Fruit fly (Drosophila melanogaster) whole organism, embryonic: ENCODE results near the gene vih.

Experiments used
- CG2120 ChIP-seq: fragments of 200-800 bp; sonication (Bioruptor generic); optimal IDR thresholded peaks from 3 replicates; lab custom pipeline; 2016; ENCODE audit warnings: missing biosample characterization, missing genetic modification characterization
- CG4282 ChIP-seq: fragments of 200-800 bp; sonication (Bioruptor generic); optimal IDR thresholded peaks from 2 replicates; lab custom pipeline; 2016; ENCODE audit warnings: missing biosample characterization, missing genetic modification characterization
- CG6272 ChIP-seq: fragments of 200-800 bp; sonication (Bioruptor generic); IDR thresholded peaks from 2 replicates; pipeline ENCODE4 v1.3.6; 2022; ENCODE audit warnings: missing biosample characterization, missing genetic modification characterization
- CG9932 ChIP-seq: fragments of 200-800 bp; sonication (Bioruptor generic); IDR thresholded peaks from 2 replicates; pipeline ENCODE4 v1.3.6; 2022; ENCODE audit warnings: missing biosample characterization, missing genetic modification characterization
- Dll ChIP-seq: fragments of 200-800 bp; sonication (Bioruptor generic); IDR thresholded peaks from 4 replicates; pipeline ENCODE4 v1.3.6; 2022; ENCODE audit warnings: missing biosample characterization, missing genetic modification characterization; ENCODE audit not compliant: partially characterized antibody
- YL-1 ChIP-seq: fragments of 200-800 bp; sonication (Bioruptor generic); optimal IDR thresholded peaks from 3 replicates; lab custom pipeline; 2017; ENCODE audit warnings: missing biosample characterization, mild to moderate bottlenecking, missing genetic modification characterization
- bbx ChIP-seq: fragments of 200-800 bp; sonication (Bioruptor generic); IDR thresholded peaks from 2 replicates; pipeline ENCODE4 v1.3.6; 2022; ENCODE audit warnings: missing biosample characterization, missing genetic modification characterization; ENCODE audit not compliant: partially characterized antibody
- disco-r ChIP-seq: fragments of 200-800 bp; sonication (Bioruptor generic); optimal IDR thresholded peaks from 2 replicates; lab custom pipeline; 2016; ENCODE audit warnings: missing biosample characterization, missing genetic modification characterization
- dm ChIP-seq: fragments of 200-800 bp; sonication (Bioruptor generic); optimal IDR thresholded peaks from 3 replicates; lab custom pipeline; 2016; ENCODE audit warnings: missing biosample characterization, missing genetic modification characterization
- fu2 ChIP-seq: fragments of 200-800 bp; sonication (Bioruptor generic); optimal IDR thresholded peaks from 2 replicates; lab custom pipeline; 2016; ENCODE audit warnings: missing biosample characterization, missing genetic modification characterization
- jing ChIP-seq: fragments of 200-800 bp; sonication (Bioruptor generic); optimal IDR thresholded peaks from 2 replicates; lab custom pipeline; 2018; ENCODE audit warnings: missing biosample characterization, mild to moderate bottlenecking, missing genetic modification characterization
- luna ChIP-seq: fragments of 200-800 bp; sonication (Bioruptor generic); optimal IDR thresholded peaks from 2 replicates; lab custom pipeline; 2016; ENCODE audit warnings: missing biosample characterization, missing genetic modification characterization
- pros ChIP-seq: fragments of 200-800 bp; sonication (Bioruptor generic); optimal IDR thresholded peaks from 3 replicates; lab custom pipeline; 2019; ENCODE audit warnings: missing biosample characterization, mild to moderate bottlenecking, missing genetic modification characterization, moderate library complexity
- zf30C ChIP-seq: fragments of 200-800 bp; sonication (Bioruptor generic); optimal IDR thresholded peaks from 3 replicates; lab custom pipeline; 2018; ENCODE audit warnings: missing biosample characterization, mild to moderate bottlenecking, missing genetic modification characterization

DNA sequence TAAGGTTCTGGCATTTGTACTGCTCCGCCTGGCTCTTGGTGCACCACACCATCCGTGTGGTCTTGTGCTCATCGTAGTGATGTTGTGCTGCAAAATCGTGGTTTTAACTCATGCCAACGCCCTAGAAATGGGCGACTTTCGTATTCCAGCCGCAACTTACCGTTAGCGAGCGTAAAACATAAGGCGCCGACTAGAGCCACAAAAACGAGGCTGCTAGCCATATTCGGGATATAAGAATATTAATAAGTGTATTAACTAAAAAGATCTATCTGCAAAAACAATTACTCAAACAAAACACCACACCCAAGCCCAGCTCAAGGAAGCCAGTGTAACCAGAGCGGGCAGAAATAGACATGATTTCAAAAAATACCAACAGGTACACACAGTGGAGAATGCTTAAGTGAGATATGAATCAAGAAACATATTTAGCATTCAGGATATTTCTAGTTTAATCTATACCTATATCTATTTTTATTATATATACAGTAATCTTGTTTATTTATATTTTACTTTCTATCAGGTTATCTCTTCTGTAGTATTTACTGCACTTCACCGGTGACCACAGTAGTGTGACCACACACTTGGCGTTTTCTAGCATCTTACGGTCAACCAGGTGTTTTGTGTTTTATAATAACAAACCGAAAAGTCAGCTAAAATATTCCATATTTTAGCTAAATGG, 29.4 kb downstream of the vih start, which contains the start of the genes Tsf2 and CG34242:
- TF ChIP-seq disco-r (GFP tag; lab: Kevin White, UChicago) (no peak), CG4282 (GFP tag; lab: Kevin White, UChicago) (no peak), luna (GFP tag; lab: Kevin White, UChicago) (no peak), Dll (no peak), pros (no peak), jing (GFP tag; lab: Kevin White, UChicago) (no peak), CG6272 (GFP tag; lab: Robert Waterston, UW) (peak; percentile 91), fu2 (GFP tag; lab: Kevin White, UChicago) (no peak), CG9932 (GFP tag; lab: Robert Waterston, UW) (peak; percentile 96), YL-1 (GFP tag; lab: Kevin White, UChicago) (peak; percentile 87), bbx (GFP tag; lab: Robert Waterston, UW) (no peak), zf30C (no peak), CG2120 (GFP tag; lab: Kevin White, UChicago) (peak; percentile 0), dm (GFP tag; lab: Kevin White, UChicago) (no peak)
